Worm (Caenorhabditis elegans) whole organism, L4 larva: ENCODE measurements around the gene egl-45.

ENCODE experiments used
- D1046.2 ChIP-seq: fragments of 200-800 bp; sonication (Bioruptor generic); IDR thresholded peaks from 2 replicates; pipeline ENCODE4 v1.3.6; 2022; ENCODE audit warnings: missing genetic modification characterization, missing compliant biosample characterization
- F37D6.2 ChIP-seq: sonication (generic microtip); optimal IDR thresholded peaks from 2 replicates; lab custom pipeline; 2016; ENCODE audit warnings: mild to moderate bottlenecking, missing genetic modification characterization, missing compliant biosample characterization
- R02D3.7 ChIP-seq: fragments of 150-350 bp; sonication (generic microtip); optimal IDR thresholded peaks from 3 replicates; lab custom pipeline; 2014; ENCODE audit warnings: missing biosample characterization, missing genetic modification characterization
- T20F7.1 ChIP-seq: fragments of 200-800 bp; sonication (Bioruptor generic); optimal IDR thresholded peaks from 2 replicates; lab custom pipeline; 2018; ENCODE audit warnings: mild to moderate bottlenecking, missing genetic modification characterization, missing compliant biosample characterization
- Y5F2A.4 ChIP-seq: fragments of 200-800 bp; sonication (Bioruptor generic); optimal IDR thresholded peaks from 2 replicates; lab custom pipeline; 2018; ENCODE audit warnings: mild to moderate bottlenecking, missing genetic modification characterization, missing compliant biosample characterization
- ZK337.2 ChIP-seq: fragments of 200-800 bp; sonication (Bioruptor generic); IDR thresholded peaks from 2 replicates; pipeline ENCODE4 v1.3.6; 2022; ENCODE audit warnings: missing genetic modification reagents, missing genetic modification characterization, missing compliant biosample characterization
- aly-2 ChIP-seq: sonication (generic microtip); optimal IDR thresholded peaks from 2 replicates; lab custom pipeline; 2018; ENCODE audit warnings: missing biosample characterization, missing genetic modification characterization
- ama-1 ChIP-seq: fragments of 150-350 bp; optimal IDR thresholded peaks from 2 replicates; lab custom pipeline; 2014; ENCODE audit warnings: inconsistent platforms, mixed read lengths
- ceh-28 ChIP-seq: fragments of 150-350 bp; optimal IDR thresholded peaks from 2 replicates; lab custom pipeline; 2014; ENCODE audit warnings: missing biosample characterization, missing genetic modification reagents, missing genetic modification characterization
- ceh-32 ChIP-seq: sonication (generic microtip); optimal IDR thresholded peaks from 2 replicates; lab custom pipeline; 2016; ENCODE audit warnings: mild to moderate bottlenecking, missing genetic modification characterization, missing compliant biosample characterization; ENCODE audit not compliant: poor library complexity
- ceh-44 ChIP-seq: fragments of 200-800 bp; sonication (Bioruptor generic); IDR thresholded peaks from 2 replicates; pipeline ENCODE4 v1.3.6; 2022; ENCODE audit warnings: missing genetic modification reagents, missing genetic modification characterization, missing compliant biosample characterization
- ceh-62 ChIP-seq: sonication (generic microtip); optimal IDR thresholded peaks from 2 replicates; lab custom pipeline; 2017; ENCODE audit warnings: missing biosample characterization, missing genetic modification characterization
- ceh-82 ChIP-seq: sonication (generic microtip); optimal IDR thresholded peaks from 2 replicates; lab custom pipeline; 2017; ENCODE audit warnings: missing biosample characterization, missing genetic modification characterization
- ctbp-1 ChIP-seq: fragments of 200-800 bp; sonication (Bioruptor generic); IDR thresholded peaks from 2 replicates; pipeline ENCODE4 v1.3.6; 2022; ENCODE audit warnings: missing genetic modification reagents, missing genetic modification characterization, missing compliant biosample characterization
- daf-16 ChIP-seq, 3 experiments: sonication (generic microtip); optimal IDR thresholded peaks; 2 replicates each; lab custom pipeline; 2016 to 2017; ENCODE audit warnings: missing genetic modification characterization in 3 of 3, missing genetic modification reagents in 3 of 3, mild to moderate bottlenecking in 2 of 3, missing compliant biosample characterization in 2 of 3, missing biosample characterization in 1 of 3, moderate library complexity in 1 of 3
- dmd-9 ChIP-seq: fragments of 200-800 bp; sonication (Bioruptor generic); IDR thresholded peaks from 2 replicates; pipeline ENCODE4 v1.3.6; 2022; ENCODE audit warnings: missing genetic modification reagents, missing genetic modification characterization, missing compliant biosample characterization
- egl-27 ChIP-seq: sonication (generic microtip); optimal IDR thresholded peaks from 3 replicates; lab custom pipeline; 2017; ENCODE audit warnings: missing biosample characterization, missing genetic modification reagents, missing genetic modification characterization
- egl-43 ChIP-seq: fragments of 200-800 bp; sonication (Bioruptor generic); IDR thresholded peaks from 2 replicates; pipeline ENCODE4 v1.3.6; 2022; ENCODE audit warnings: missing genetic modification reagents, missing genetic modification characterization, missing compliant biosample characterization
- fkh-10 ChIP-seq: fragments of 150-350 bp; optimal IDR thresholded peaks from 2 replicates; lab custom pipeline; 2014; ENCODE audit warnings: missing biosample characterization, missing genetic modification reagents, missing genetic modification characterization
- hif-1 ChIP-seq, 2 experiments: sonication (generic microtip); optimal IDR thresholded peaks; 2 replicates each; lab custom pipeline; 2016 to 2017; ENCODE audit warnings: missing compliant biosample characterization in 2 of 2, missing genetic modification characterization in 2 of 2, missing genetic modification reagents in 2 of 2, missing genotype in 2 of 2, mild to moderate bottlenecking in 1 of 2
- hlh-11 ChIP-seq: fragments of 200-800 bp; sonication (Bioruptor generic); optimal IDR thresholded peaks from 2 replicates; lab custom pipeline; 2018; ENCODE audit warnings: mild to moderate bottlenecking, missing genetic modification characterization, missing compliant biosample characterization
- hmg-1.1 ChIP-seq: fragments of 200-800 bp; sonication (Bioruptor generic); IDR thresholded peaks from 2 replicates; pipeline ENCODE4 v1.3.6; 2022; ENCODE audit warnings: missing genetic modification reagents, missing genetic modification characterization, missing compliant biosample characterization
- jun-1 ChIP-seq: fragments of 150-350 bp; optimal IDR thresholded peaks from 2 replicates; lab custom pipeline; 2014; ENCODE audit warnings: missing biosample characterization, missing genetic modification reagents, missing genetic modification characterization
- lin-1 ChIP-seq: fragments of 200-800 bp; sonication (Bioruptor generic); IDR thresholded peaks from 2 replicates; pipeline ENCODE4 v1.3.6; 2022; ENCODE audit warnings: missing genetic modification reagents, missing genetic modification characterization, missing compliant biosample characterization
- lin-13 ChIP-seq: fragments of 150-350 bp; optimal IDR thresholded peaks from 2 replicates; lab custom pipeline; 2014; ENCODE audit warnings: missing biosample characterization, missing genetic modification reagents, missing genetic modification characterization
- madf-5 ChIP-seq, 2 experiments: fragments of 200-800 bp; sonication (Bioruptor generic); IDR thresholded peaks; 2 replicates each; pipeline ENCODE4 v1.3.6; 2022; ENCODE audit warnings: missing compliant biosample characterization in 2 of 2, missing genetic modification characterization in 2 of 2
- mes-2 ChIP-seq: sonication (generic microtip); optimal IDR thresholded peaks from 2 replicates; lab custom pipeline; 2016; ENCODE audit warnings: missing genotype, mild to moderate bottlenecking, missing genetic modification characterization, missing compliant biosample characterization; ENCODE audit not compliant: poor library complexity, severe bottlenecking
- mxl-3 ChIP-seq: fragments of 200-800 bp; sonication (Bioruptor generic); optimal IDR thresholded peaks from 2 replicates; lab custom pipeline; 2018; ENCODE audit warnings: mild to moderate bottlenecking, missing genetic modification characterization, missing compliant biosample characterization
- nhr-10 ChIP-seq: fragments of 150-350 bp; optimal IDR thresholded peaks from 2 replicates; lab custom pipeline; 2014; ENCODE audit warnings: missing biosample characterization, missing genetic modification characterization
- nhr-102 ChIP-seq: sonication (generic microtip); optimal IDR thresholded peaks from 2 replicates; lab custom pipeline; 2016; ENCODE audit warnings: mild to moderate bottlenecking, missing genetic modification characterization, moderate library complexity, missing compliant biosample characterization
- nhr-237 ChIP-seq: sonication (generic microtip); optimal IDR thresholded peaks from 2 replicates; lab custom pipeline; 2017; ENCODE audit warnings: missing biosample characterization, missing genetic modification characterization
- nhr-25 ChIP-seq: sonication (generic microtip); optimal IDR thresholded peaks from 2 replicates; lab custom pipeline; 2017; ENCODE audit warnings: missing genetic modification characterization, mild to moderate bottlenecking, missing compliant biosample characterization, antibody characterized with exemption, moderate library complexity, borderline replicate concordance; ENCODE audit not compliant: insufficient read depth
- nhr-28 ChIP-seq: fragments of 150-350 bp; optimal IDR thresholded peaks from 2 replicates; lab custom pipeline; 2014; ENCODE audit warnings: missing biosample characterization, missing genetic modification characterization
- nhr-41 ChIP-seq: fragments of 200-800 bp; sonication (Bioruptor generic); IDR thresholded peaks from 2 replicates; pipeline ENCODE4 v1.3.6; 2022; ENCODE audit warnings: missing genetic modification reagents, missing genetic modification characterization, missing compliant biosample characterization
- nhr-6 ChIP-seq: fragments of 150-350 bp; optimal IDR thresholded peaks from 2 replicates; lab custom pipeline; 2014; ENCODE audit warnings: missing biosample characterization, missing genetic modification characterization
- nhr-76 ChIP-seq: fragments of 150-350 bp; optimal IDR thresholded peaks from 2 replicates; lab custom pipeline; 2014; ENCODE audit warnings: missing biosample characterization, missing genetic modification characterization
- nhr-77 ChIP-seq: fragments of 150-350 bp; optimal IDR thresholded peaks from 2 replicates; lab custom pipeline; 2014; ENCODE audit warnings: missing biosample characterization, missing genetic modification characterization
- set-16 ChIP-seq: fragments of 200-800 bp; sonication (Bioruptor generic); IDR thresholded peaks from 2 replicates; pipeline ENCODE4 v1.3.6; 2022; ENCODE audit warnings: missing genetic modification reagents, missing genetic modification characterization, missing compliant biosample characterization
- skn-1 ChIP-seq: fragments of 150-350 bp; optimal IDR thresholded peaks from 2 replicates; lab custom pipeline; 2014; ENCODE audit warnings: missing biosample characterization, missing genetic modification characterization
- snpc-4 ChIP-seq: fragments of 150-350 bp; optimal IDR thresholded peaks from 2 replicates; lab custom pipeline; 2014; ENCODE audit warnings: missing biosample characterization, missing genetic modification characterization
- spr-3 ChIP-seq: fragments of 200-800 bp; sonication (Bioruptor generic); optimal IDR thresholded peaks from 2 replicates; lab custom pipeline; 2018; ENCODE audit warnings: mild to moderate bottlenecking, missing genetic modification characterization, missing compliant biosample characterization
- tag-97 ChIP-seq: fragments of 200-800 bp; sonication (Bioruptor generic); IDR thresholded peaks from 2 replicates; pipeline ENCODE4 v1.3.6; 2022; ENCODE audit warnings: missing genetic modification characterization, missing compliant biosample characterization
- unc-130 ChIP-seq: sonication (generic microtip); optimal IDR thresholded peaks from 2 replicates; lab custom pipeline; 2016; ENCODE audit warnings: missing genetic modification reagents, missing genetic modification characterization, missing compliant biosample characterization
- unc-62 ChIP-seq, 3 experiments: fragments of 150-350 bp in 1 of 3; sonication (generic microtip); optimal IDR thresholded peaks in 2 of 3; peaks in 1 of 3; 1 replicate in 1 of 3; 2 replicates in 2 of 3; lab custom pipeline; 2014 to 2017; ENCODE audit warnings: missing biosample characterization in 3 of 3, missing genetic modification characterization in 3 of 3, missing genetic modification reagents in 3 of 3, missing genotype in 1 of 3
- zag-1 ChIP-seq: fragments of 150-350 bp; optimal IDR thresholded peaks from 2 replicates; lab custom pipeline; 2014; ENCODE audit warnings: missing biosample characterization, missing genetic modification characterization
- zfp-2 ChIP-seq: sonication (generic microtip); optimal IDR thresholded peaks from 2 replicates; lab custom pipeline; 2016; ENCODE audit warnings: mild to moderate bottlenecking, missing genetic modification characterization, missing compliant biosample characterization
- zip-2 ChIP-seq: fragments of 150-350 bp; optimal IDR thresholded peaks from 2 replicates; lab custom pipeline; 2014; ENCODE audit warnings: missing biosample characterization, missing genetic modification characterization
- ztf-11 ChIP-seq: fragments of 150-350 bp; optimal IDR thresholded peaks from 2 replicates; lab custom pipeline; 2014; ENCODE audit warnings: missing biosample characterization, missing genetic modification characterization
- ztf-7 ChIP-seq: fragments of 150-350 bp; optimal IDR thresholded peaks from 2 replicates; lab custom pipeline; 2014; ENCODE audit warnings: missing biosample characterization, missing genetic modification characterization

egl-45 gene

ce11 chrIII:7854494-7855184 lies 26.2 kb upstream of the egl-45 start, which contains the start of gene rpl-35 (continued):
- TF ChIP-seq nhr-6 = peak; percentile 99
- peak; percentile 97 for TF ChIP-seq jun-1 (tag; lab: Kevin White, UChicago)
- TF ChIP-seq D1046.2 (GFP tag; lab: Robert Waterston, UW) = peak; percentile 98
- peak; percentile 97 for TF ChIP-seq F37D6.2 (tag; lab: Kevin White, UChicago)
- TF ChIP-seq snpc-4 (tag; lab: Kevin White, UChicago) = peak; percentile 55
- peak; percentile 92 for TF ChIP-seq zfp-2
- no peak; the same call in 1 of the 2 replicates for TF ChIP-seq set-16
- TF ChIP-seq nhr-41 (GFP tag; lab: Robert Waterston, UW) = peak; percentile 99
- TF ChIP-seq mxl-3 = peak; percentile 98
- TF ChIP-seq zip-2 = peak; percentile 93
- TF ChIP-seq lin-13 (GFP tag; lab: Kevin White, UChicago) = peak; percentile 99
- TF ChIP-seq unc-130 (GFP tag; lab: Kevin White, UChicago) = peak; percentile 99
- peak; percentile 99 for TF ChIP-seq hmg-1.1 (GFP tag; lab: Robert Waterston, UW)
- TF ChIP-seq egl-27 = no peak
- TF ChIP-seq hif-1 (tag; optimal IDR thresholded peaks at IDR 0.05; lab: Kevin White, UChicago) = peak; percentile 92 to 96
- peak; percentile 93 for TF ChIP-seq ama-1 (lab: Kevin White, UChicago)
- peak; percentile 99 for TF ChIP-seq ctbp-1 (GFP tag; lab: Robert Waterston, UW)
- peak in 1 of 2 experiments; percentile 100 for TF ChIP-seq unc-62 (GFP tag; optimal IDR thresholded peaks at IDR 0.05 in 1 of 2; lab: Kevin White, UChicago)
- TF ChIP-seq unc-62 (tag; optimal IDR thresholded peaks at IDR 0.05; lab: Kevin White, UChicago) = peak; percentile 32
- TF ChIP-seq nhr-237 (tag; lab: Kevin White, UChicago) = peak; percentile 85
- peak; percentile 100 for TF ChIP-seq mes-2 (tag; lab: Kevin White, UChicago)
- TF ChIP-seq nhr-10 (tag; lab: Kevin White, UChicago) = peak; percentile 97
- TF ChIP-seq egl-43 (GFP tag; lab: Robert Waterston, UW) = peak; percentile 99
- peak; percentile 93; the same call in 1 of the 2 replicates for TF ChIP-seq tag-97 (GFP tag; lab: Robert Waterston, UW)
- peak; percentile 83 for TF ChIP-seq ceh-32 (tag; lab: Kevin White, UChicago)
- peak; percentile 88 for TF ChIP-seq ceh-44 (GFP tag; lab: Robert Waterston, UW)
- TF ChIP-seq nhr-77 = peak; percentile 99
- TF ChIP-seq nhr-76 (tag; lab: Kevin White, UChicago) = peak; percentile 86
- TF ChIP-seq ztf-11 = peak; percentile 73
- TF ChIP-seq skn-1 (tag; lab: Kevin White, UChicago) = peak; percentile 94
- no peak for TF ChIP-seq ceh-62
- peak; percentile 95 to 97 for TF ChIP-seq madf-5 (GFP tag; IDR thresholded peaks at IDR 0.05; lab: Robert Waterston, UW)
- peak; percentile 92 to 97 for TF ChIP-seq daf-16 (GFP tag; optimal IDR thresholded peaks at IDR 0.05; lab: Kevin White, UChicago)
- TF ChIP-seq daf-16 (tag; optimal IDR thresholded peaks at IDR 0.05; lab: Kevin White, UChicago) = peak; percentile 92
- TF ChIP-seq aly-2 = peak; percentile 95
- TF ChIP-seq ceh-28 (tag; lab: Kevin White, UChicago) = peak; percentile 74
- TF ChIP-seq Y5F2A.4 (GFP tag; lab: Kevin White, UChicago) = peak; percentile 95
- TF ChIP-seq nhr-28 (tag; lab: Kevin White, UChicago) = peak; percentile 99
- peak; percentile 99 for TF ChIP-seq lin-1
- TF ChIP-seq R02D3.7 = peak; percentile 69
- peak; percentile 93 for TF ChIP-seq ztf-7 (tag; lab: Kevin White, UChicago)
- TF ChIP-seq hlh-11 (tag; lab: Kevin White, UChicago) = peak; percentile 99
- peak; percentile 99 for TF ChIP-seq T20F7.1 (GFP tag; lab: Kevin White, UChicago)
- peak; percentile 99 for TF ChIP-seq dmd-9
- peak; percentile 56 for TF ChIP-seq ceh-82
- peak; percentile 92 for TF ChIP-seq zag-1 (tag; lab: Kevin White, UChicago)
- peak; percentile 99 for TF ChIP-seq ZK337.2 (GFP tag; lab: Robert Waterston, UW)
- TF ChIP-seq nhr-25 (tag; lab: Kevin White, UChicago) = peak; percentile 98
- TF ChIP-seq spr-3 = peak; percentile 97
- peak; percentile 99 for TF ChIP-seq fkh-10 (GFP tag; lab: Kevin White, UChicago)
- peak; percentile 99 for TF ChIP-seq nhr-102 (tag; lab: Kevin White, UChicago)
